Worm (Caenorhabditis elegans) whole organism, L3 larva: ENCODE results near the gene C02C6.14.

Source experiments
- aly-2 ChIP-seq: fragments of 150-350 bp; optimal IDR thresholded peaks from 2 replicates; lab custom pipeline; 2014; ENCODE audit warnings: missing biosample characterization, missing genetic modification characterization
- lin-15B ChIP-seq: fragments of 150-350 bp; optimal IDR thresholded peaks from 2 replicates; lab custom pipeline; 2014; ENCODE audit warnings: missing biosample characterization, missing genetic modification characterization

DNA sequence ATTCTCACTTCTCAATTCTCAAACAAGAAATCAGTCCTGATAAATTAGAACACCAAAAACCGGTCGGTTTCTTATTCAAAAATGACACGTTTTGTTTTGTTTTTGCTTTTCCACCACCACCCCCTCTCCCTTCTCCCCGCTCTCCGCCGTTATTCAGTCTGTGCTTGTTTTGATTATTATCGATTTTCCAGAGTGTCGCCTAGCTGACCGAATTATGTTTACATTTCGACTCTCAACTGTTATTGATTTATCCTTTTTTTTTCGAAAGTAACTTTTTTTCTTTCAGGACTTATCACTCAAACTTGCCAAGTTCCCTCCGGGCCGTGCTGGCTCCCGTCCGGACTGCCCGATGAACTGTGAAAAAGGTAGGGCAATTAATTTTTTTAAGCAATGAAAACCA lies 44.1 kb upstream of the C02C6.14 start, which contains the start of gene gob-1:
- no peak for TF ChIP-seq lin-15B (tag; lab: Kevin White, UChicago)
- TF ChIP-seq aly-2 (tag; lab: Kevin White, UChicago), result no peak
